Worm (Caenorhabditis elegans) whole organism, L2 larva: Measurements from ENCODE around the gene T01G5.6.

Experiments used
- mab-5 ChIP-seq: fragments of 150-350 bp; optimal IDR thresholded peaks from 2 replicates; lab custom pipeline; 2014; ENCODE audit warnings: missing biosample characterization, missing genetic modification characterization
- nhr-77 ChIP-seq: fragments of 150-350 bp; optimal IDR thresholded peaks from 2 replicates; lab custom pipeline; 2014; ENCODE audit warnings: missing biosample characterization, missing genetic modification characterization
- zag-1 ChIP-seq: fragments of 150-350 bp; optimal IDR thresholded peaks from 2 replicates; lab custom pipeline; 2014; ENCODE audit warnings: missing biosample characterization, missing genetic modification characterization

DNA sequence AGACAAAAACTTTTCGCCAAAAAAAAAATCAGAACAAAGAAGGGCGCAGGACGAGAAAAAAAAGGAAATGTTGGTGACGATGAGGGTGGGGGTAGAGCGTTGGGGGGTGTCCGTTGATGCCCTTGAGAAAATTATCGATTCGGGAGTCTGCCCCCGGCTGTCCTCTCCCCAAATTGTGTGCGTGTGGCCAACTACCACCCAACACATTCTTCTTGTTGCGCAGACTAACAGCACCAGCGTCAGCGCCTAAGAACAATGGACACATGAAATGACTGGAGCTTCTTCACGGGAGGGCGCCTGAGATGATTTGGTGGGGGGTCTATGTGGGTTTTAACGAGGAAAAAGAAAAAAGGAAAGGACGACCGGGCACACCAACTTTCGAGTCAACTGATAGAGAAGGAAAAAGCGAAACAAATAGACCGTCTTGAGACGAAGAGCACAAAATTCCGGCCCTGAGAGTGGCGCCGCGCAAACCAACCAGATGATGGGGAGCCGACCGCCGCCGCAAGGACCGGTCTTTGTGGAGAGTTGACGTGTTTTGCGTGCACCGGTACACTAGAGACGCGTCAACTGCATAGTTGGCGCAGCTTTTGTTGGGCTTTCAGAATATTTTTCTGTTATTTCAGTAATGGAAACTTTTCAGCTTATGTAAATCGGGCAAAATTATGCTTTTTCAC lies 48.7 kb downstream of the T01G5.6 start, which contains the start of gene C25D7.9:
- TF ChIP-seq mab-5 (no peak), zag-1 (peak; percentile 51), nhr-77 (tag; lab: Kevin White, UChicago) (no peak)
